Worm (Caenorhabditis elegans): Measurements from ENCODE around the gene srd-69.

DNA sequence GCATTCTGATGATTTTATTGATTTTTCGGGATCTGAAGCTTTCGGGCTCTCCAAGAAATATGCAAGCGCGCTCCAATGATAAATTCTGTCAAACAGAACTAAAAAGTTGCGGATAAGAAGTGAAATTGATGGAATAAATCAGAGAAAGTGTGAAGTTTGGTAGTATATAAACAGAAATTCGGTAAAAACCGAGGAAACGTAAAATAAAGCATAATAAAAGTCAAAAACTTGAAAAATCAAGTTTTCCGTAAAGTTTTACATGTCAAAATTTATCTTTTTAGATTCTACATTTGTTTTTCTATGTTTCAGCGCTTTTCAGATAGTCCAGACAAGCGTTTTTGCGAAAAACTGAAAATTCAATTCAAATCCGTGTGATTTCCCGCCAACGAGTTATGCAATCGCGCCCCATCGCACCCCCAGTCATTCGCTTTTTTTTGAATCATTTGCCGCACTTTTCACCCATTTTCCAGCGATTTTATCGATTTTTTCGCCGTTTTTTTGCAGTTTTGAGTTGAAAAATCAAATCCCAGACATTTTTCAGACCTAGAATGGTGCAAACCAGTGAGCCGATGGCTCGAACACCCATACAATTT lies 31.6 kb upstream of the srd-69 start, which contains the start of the genes Y54F10BM.13 and ppm-1.D:
- TF ChIP-seq nhr-237 (tag; optimal IDR thresholded peaks at IDR 0.05): no peak
- TF ChIP-seq hlh-1 (tag; optimal IDR thresholded peaks at IDR 0.05): no peak
- no peak for TF ChIP-seq mep-1 (tag; optimal IDR thresholded peaks at IDR 0.05)
- TF ChIP-seq mab-5 (tag; optimal IDR thresholded peaks at IDR 0.05): no peak
- TF ChIP-seq unc-62 (GFP tag; optimal IDR thresholded peaks at IDR 0.05): no peak
- TF ChIP-seq lsy-2 (tag; optimal IDR thresholded peaks at IDR 0.05): peak; percentile 44
- no peak for TF ChIP-seq blmp-1 (tag; optimal IDR thresholded peaks at IDR 0.05)
